Fruit fly (Drosophila melanogaster) whole organism, embryonic: Measurements from ENCODE around the gene blot.
A peak's percentile ranks its signal among the peaks of the same experiment; 100 is the strongest.

Experiments used
- CG10267 ChIP-seq: fragments of 200-800 bp; sonication (Bioruptor generic); optimal IDR thresholded peaks from 2 replicates; lab custom pipeline; 2018; ENCODE audit warnings: missing biosample characterization, mild to moderate bottlenecking, missing genetic modification characterization, moderate library complexity
- CG13296 ChIP-seq: fragments of 200-800 bp; sonication (Bioruptor generic); optimal IDR thresholded peaks from 3 replicates; lab custom pipeline; 2018; ENCODE audit warnings: missing biosample characterization, mild to moderate bottlenecking, missing genetic modification characterization
- CG1792 ChIP-seq: fragments of 200-800 bp; sonication (Bioruptor generic); optimal IDR thresholded peaks from 2 replicates; lab custom pipeline; 2016; ENCODE audit warnings: missing biosample characterization, missing genetic modification characterization
- CG34224 ChIP-seq: fragments of 200-800 bp; sonication (Bioruptor generic); IDR thresholded peaks from 3 replicates; pipeline ENCODE4 v1.3.6; 2022; ENCODE audit warnings: missing biosample characterization, missing genetic modification characterization; ENCODE audit not compliant: partially characterized antibody
- CG3995 ChIP-seq: fragments of 200-800 bp; sonication (Bioruptor generic); optimal IDR thresholded peaks from 3 replicates; lab custom pipeline; 2016; ENCODE audit warnings: missing biosample characterization, missing genetic modification characterization
- E2f1 ChIP-seq: fragments of 200-800 bp; sonication (Bioruptor generic); IDR thresholded peaks from 2 replicates; pipeline ENCODE4 v1.3.6; 2022; ENCODE audit warnings: missing biosample characterization, missing genetic modification characterization
- Eip74EF ChIP-seq, 2 experiments: fragments of 200-800 bp in 1 of 2; fragments of >200 bp in 1 of 2; sonication (Bioruptor generic) in 1 of 2; optimal IDR thresholded peaks; 2 replicates each; lab custom pipeline; 2017 to 2019; ENCODE audit warnings: missing biosample characterization in 2 of 2, missing genetic modification characterization in 2 of 2, mild to moderate bottlenecking in 1 of 2, moderate library complexity in 1 of 2
- NC2α ChIP-seq: fragments of 200-800 bp; sonication (Bioruptor generic); optimal IDR thresholded peaks from 2 replicates; lab custom pipeline; 2016; ENCODE audit warnings: missing biosample characterization, missing genetic modification characterization
- NC2β ChIP-seq: fragments of 200-800 bp; sonication (Bioruptor generic); optimal IDR thresholded peaks from 2 replicates; lab custom pipeline; 2016; ENCODE audit warnings: missing biosample characterization, missing genetic modification characterization
- esg ChIP-seq: fragments of 200-800 bp; sonication (Bioruptor generic); conservative IDR thresholded peaks from 2 replicates; pipeline ENCODE4 v1.3.6; 2022; ENCODE audit warnings: missing biosample characterization, missing genetic modification characterization
- grn ChIP-seq: fragments of 200-800 bp; sonication (Bioruptor generic); optimal IDR thresholded peaks from 3 replicates; lab custom pipeline; 2017; ENCODE audit warnings: missing biosample characterization, missing genetic modification characterization
- ind ChIP-seq: fragments of 200-800 bp; sonication (Bioruptor generic); optimal IDR thresholded peaks from 3 replicates; lab custom pipeline; 2016; ENCODE audit warnings: missing biosample characterization, missing genetic modification characterization
- knrl ChIP-seq: fragments of 200-800 bp; sonication (Bioruptor generic); IDR thresholded peaks from 3 replicates; pipeline ENCODE4 v1.3.6; 2022; ENCODE audit warnings: missing biosample characterization, missing genetic modification characterization; ENCODE audit not compliant: partially characterized antibody

DNA sequence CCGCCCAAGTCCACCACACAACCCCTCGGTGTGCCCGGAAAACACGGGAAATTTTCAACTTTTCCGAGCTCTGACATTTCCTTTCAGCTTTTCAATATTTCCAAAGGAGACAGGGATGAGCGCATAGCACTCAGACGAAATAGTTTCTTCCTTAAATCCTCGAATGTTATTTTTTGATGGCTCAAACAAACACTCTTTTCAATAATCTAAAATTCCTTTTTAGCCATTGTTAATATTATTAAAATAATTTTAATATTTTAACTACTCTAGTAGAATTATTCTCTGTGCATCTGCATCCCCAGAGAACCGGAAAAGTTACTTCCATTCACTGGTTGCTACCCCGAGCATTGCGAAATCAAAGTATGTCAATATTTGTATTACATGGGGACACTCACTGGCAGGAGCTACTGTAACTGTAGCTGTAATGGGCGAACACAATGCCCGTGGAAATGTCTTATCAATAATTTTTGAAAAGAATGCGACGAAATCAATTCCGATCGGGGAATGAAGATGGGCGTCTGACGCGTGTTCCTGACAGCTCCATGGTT, 36.5 kb upstream of the blot start:
- TF ChIP-seq CG13296 (GFP tag; lab: Kevin White, UChicago) (no peak), CG1792 (GFP tag; lab: Kevin White, UChicago) (no peak), CG10267 (tag; lab: Kevin White, UChicago) (peak; percentile 25), CG3995 (GFP tag; lab: Kevin White, UChicago) (no peak), Eip74EF (GFP tag; optimal IDR thresholded peaks at IDR 0.05; lab: Kevin White, UChicago) (no peak), esg (GFP tag; lab: Robert Waterston, UW) (0 out of 2 replicates have a peak, but pooled peaks have one; percentile 7), knrl (no peak), grn (no peak), NC2β (GFP tag; lab: Kevin White, UChicago) (no peak), CG34224 (GFP tag; lab: Robert Waterston, UW) (no peak), E2f1 (GFP tag; lab: Robert Waterston, UW) (no peak), ind (GFP tag; lab: Kevin White, UChicago) (no peak), NC2α (GFP tag; lab: Kevin White, UChicago) (no peak)
